Worm (Caenorhabditis elegans): Measurements from ENCODE around the gene cyp-31A3.

Gene cyp-31A3

DNA sequence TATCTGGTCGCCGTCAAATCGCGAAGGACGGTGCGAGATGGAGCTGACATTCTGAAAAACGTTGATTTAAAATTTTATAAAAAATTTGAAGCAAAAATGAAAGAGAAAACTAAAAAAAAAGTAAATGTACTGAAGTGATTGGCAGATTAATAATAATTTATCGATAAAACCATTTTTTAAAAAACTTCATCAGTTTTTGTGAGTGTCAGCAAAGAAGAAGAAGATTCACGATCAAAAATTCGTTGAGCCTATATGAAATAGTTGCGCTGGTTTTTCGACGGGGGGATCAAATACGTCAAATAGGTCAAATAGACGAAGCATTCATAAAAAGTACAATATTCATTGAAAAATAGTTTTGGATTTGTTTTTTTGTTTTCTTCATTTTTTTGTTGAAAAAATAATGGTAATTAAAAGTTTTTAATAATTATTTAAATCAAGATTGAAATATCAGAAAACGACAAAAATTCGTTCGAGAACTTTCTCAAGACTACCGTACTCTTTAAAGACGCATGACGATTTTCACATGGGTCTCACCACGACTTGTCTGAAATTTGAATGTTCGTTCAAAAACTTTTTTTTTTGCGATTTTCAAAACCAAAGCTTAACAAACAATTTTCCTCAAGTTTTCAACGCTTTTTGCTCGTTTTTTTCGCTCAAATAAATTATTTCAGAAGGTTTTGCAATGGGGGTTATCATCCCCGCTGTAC lies at the start of gene cyp-31A3, which contains the start of gene memi-1 (continued):
- TF ChIP-seq B0019.2 (GFP tag; conservative IDR thresholded peaks at IDR 0.05) = no peak; the same call in 1 of the 2 replicates
- TF ChIP-seq hlh-12 (tag; optimal IDR thresholded peaks at IDR 0.05) = no peak
- TF ChIP-seq lir-1 (GFP tag; conservative IDR thresholded peaks at IDR 0.05) = no peak
- TF ChIP-seq sdz-38 (tag; optimal IDR thresholded peaks at IDR 0.05) = no peak
- TF ChIP-seq egl-44 (GFP tag; IDR thresholded peaks at IDR 0.05) = no peak
- no peak for TF ChIP-seq ztf-22 (GFP tag; optimal IDR thresholded peaks at IDR 0.05)
- no peak for TF ChIP-seq rpc-1 (optimal IDR thresholded peaks at IDR 0.05)
- TF ChIP-seq rpc-1 (tag; optimal IDR thresholded peaks at IDR 0.05) = no peak
- TF ChIP-seq unc-62 (GFP tag; optimal IDR thresholded peaks at IDR 0.05) = no peak
- TF ChIP-seq nfyb-1 (GFP tag; IDR thresholded peaks at IDR 0.05) = no peak
- no peak for TF ChIP-seq ceh-58 (GFP tag; IDR thresholded peaks at IDR 0.05)
- no peak for TF ChIP-seq pha-4 (tag; optimal IDR thresholded peaks at IDR 0.05)
- TF ChIP-seq ztf-25 (GFP tag; IDR thresholded peaks at IDR 0.05) = no peak
- TF ChIP-seq efl-1 (GFP tag; optimal IDR thresholded peaks at IDR 0.05) = peak; percentile 32
- TF ChIP-seq let-607 (tag; optimal IDR thresholded peaks at IDR 0.05) = no peak
- no peak for TF ChIP-seq ceh-79 (tag; optimal IDR thresholded peaks at IDR 0.05)
- no peak for TF ChIP-seq hmg-20 (GFP tag; IDR thresholded peaks at IDR 0.05)
- TF ChIP-seq tbp1 (GFP tag; optimal IDR thresholded peaks at IDR 0.05) = peak; percentile 37
- TF ChIP-seq nfya-2 (GFP tag; IDR thresholded peaks at IDR 0.05) = no peak
- no peak for TF ChIP-seq attf-3 (GFP tag; conservative IDR thresholded peaks at IDR 0.05)
- TF ChIP-seq cebp-1 (GFP tag; IDR thresholded peaks at IDR 0.05) = no peak
- TF ChIP-seq cebp-1 (tag; optimal IDR thresholded peaks at IDR 0.05) = no peak
- peak; percentile 97 for TF ChIP-seq F33H1.4 (GFP tag; IDR thresholded peaks at IDR 0.05)
- TF ChIP-seq F49E8.2 (tag; optimal IDR thresholded peaks at IDR 0.05; ENCODE audit: insufficient read depth) = no peak
- peak; percentile 44; the same call in 1 of the 2 replicates for TF ChIP-seq pbrm-1 (GFP tag; IDR thresholded peaks at IDR 0.05)
- no peak for TF ChIP-seq ceh-27 (GFP tag; optimal IDR thresholded peaks at IDR 0.05)
- TF ChIP-seq dpff-1 (tag; optimal IDR thresholded peaks at IDR 0.05) = no peak

DNA sequence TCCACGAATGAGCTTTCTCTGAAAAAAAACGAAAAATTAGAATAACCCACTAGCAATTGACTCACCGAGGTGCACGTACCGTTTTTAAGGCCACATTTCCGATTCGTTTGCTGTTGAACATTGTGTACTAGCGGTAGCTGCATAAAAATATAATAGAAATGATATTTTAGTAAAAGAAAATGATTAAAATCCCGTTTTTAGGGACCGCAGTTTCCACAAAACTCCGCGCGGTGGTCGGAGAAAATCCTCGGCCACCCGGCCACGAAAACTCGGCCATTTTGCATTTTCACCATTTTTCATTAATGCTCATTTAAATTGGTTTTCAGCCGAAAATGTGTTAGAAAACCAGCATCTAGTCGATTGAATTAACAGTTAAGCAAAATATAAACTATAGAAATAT lies 48.5 kb upstream of the cyp-31A3 start, which contains the start of gene yars-2:
yars-2 (minus strand) TSS at position 249 of the 400 bp plus-strand sequence.
- TF ChIP-seq ztf-6 (GFP tag; IDR thresholded peaks at IDR 0.05) (0 out of 2 replicates have a peak, but pooled peaks have one; percentile 41), F23B12.7 (tag; optimal IDR thresholded peaks at IDR 0.05; ENCODE audit: insufficient read depth) (peak; percentile 15), lsl-1 (GFP tag; optimal IDR thresholded peaks at IDR 0.05) (peak; percentile 27), snpc-4 (GFP tag; optimal IDR thresholded peaks at IDR 0.05) (peak; percentile 26), snpc-4 (tag; optimal IDR thresholded peaks at IDR 0.05) (peak in 2 of 4 experiments; percentile 13 to 32), ztf-22 (GFP tag; optimal IDR thresholded peaks at IDR 0.05) (no peak), let-607 (tag; optimal IDR thresholded peaks at IDR 0.05) (peak in 1 of 2 experiments; percentile 13), ceh-40 (GFP tag; IDR thresholded peaks at IDR 0.05) (no peak), dox-1 (GFP tag; IDR thresholded peaks at IDR 0.05) (peak; percentile 73), rec-8 (tag; optimal IDR thresholded peaks at IDR 0.05) (peak in 1 of 2 experiments; percentile 33), attf-5 (GFP tag; optimal IDR thresholded peaks at IDR 0.05) (peak; percentile 25), xnd-1 (tag; optimal IDR thresholded peaks at IDR 0.05) (no peak), C17E4.6 (GFP tag; IDR thresholded peaks at IDR 0.05) (peak; percentile 43; the same call in 1 of the 2 replicates), madf-6 (GFP tag; IDR thresholded peaks at IDR 0.05) (peak; percentile 32), hmg-1.2 (GFP tag; IDR thresholded peaks at IDR 0.05) (peak; percentile 35; the same call in 1 of the 2 replicates), aptf-3 (GFP tag; IDR thresholded peaks at IDR 0.05) (no peak), B0336.3 (GFP tag; IDR thresholded peaks at IDR 0.05) (0 out of 2 replicates have a peak, but pooled peaks have one; percentile 9), F22D6.2 (tag; optimal IDR thresholded peaks at IDR 0.05) (no peak), ztf-25 (GFP tag; IDR thresholded peaks at IDR 0.05) (0 out of 2 replicates have a peak, but pooled peaks have one; percentile 15), hsf-1 (GFP tag; IDR thresholded peaks at IDR 0.05) (0 out of 2 replicates have a peak, but pooled peaks have one; percentile 34), K11D2.4 (GFP tag; IDR thresholded peaks at IDR 0.05) (0 out of 2 replicates have a peak, but pooled peaks have one; percentile 41), athp-1 (tag; optimal IDR thresholded peaks at IDR 0.05) (peak; percentile 54), lin-54 (GFP tag; optimal IDR thresholded peaks at IDR 0.05) (peak; percentile 23)

Measured in whole organism, young adult.